Worm (Caenorhabditis elegans) whole organism, mixed stage, embryonic: ENCODE data around the gene ZC196.2.

Source experiments
- M03D4.4 ChIP-seq: sonication (generic microtip); optimal IDR thresholded peaks from 2 replicates; lab custom pipeline; 2017; ENCODE audit warnings: mild to moderate bottlenecking, missing genetic modification characterization, missing compliant biosample characterization
- bed-3 ChIP-seq: fragments of 200-800 bp; sonication (Bioruptor generic); optimal IDR thresholded peaks from 3 replicates; lab custom pipeline; 2018; ENCODE audit warnings: mild to moderate bottlenecking, missing genetic modification characterization, moderate library complexity, missing compliant biosample characterization
- blmp-1 ChIP-seq: fragments of 150-350 bp; optimal IDR thresholded peaks from 2 replicates; lab custom pipeline; 2014; ENCODE audit warnings: missing biosample characterization, missing genetic modification characterization
- ceh-39 ChIP-seq: fragments of 150-350 bp; optimal IDR thresholded peaks from 2 replicates; lab custom pipeline; 2014; ENCODE audit warnings: missing biosample characterization, missing genetic modification characterization
- ceh-43 ChIP-seq: fragments of 200-800 bp; sonication (Bioruptor generic); optimal IDR thresholded peaks from 2 replicates; lab custom pipeline; 2018; ENCODE audit warnings: mild to moderate bottlenecking, missing genetic modification characterization, moderate library complexity, missing compliant biosample characterization
- ceh-83 ChIP-seq: fragments of 200-800 bp; sonication (Bioruptor generic); optimal IDR thresholded peaks from 2 replicates; lab custom pipeline; 2018; ENCODE audit warnings: mild to moderate bottlenecking, missing genetic modification characterization, missing compliant biosample characterization
- ces-1 ChIP-seq: fragments of 150-350 bp; optimal IDR thresholded peaks from 2 replicates; lab custom pipeline; 2014; ENCODE audit warnings: missing biosample characterization, missing genetic modification reagents, missing genetic modification characterization
- cnd-1 ChIP-seq: fragments of 200-800 bp; sonication (Bioruptor generic); optimal IDR thresholded peaks from 2 replicates; lab custom pipeline; 2018; ENCODE audit warnings: mild to moderate bottlenecking, missing genetic modification characterization, missing compliant biosample characterization
- drap-1 ChIP-seq: fragments of 200-800 bp; sonication (Bioruptor generic); optimal IDR thresholded peaks from 3 replicates; lab custom pipeline; 2018; ENCODE audit warnings: mild to moderate bottlenecking, missing genetic modification characterization, missing compliant biosample characterization
- elt-1 ChIP-seq: sonication (generic microtip); optimal IDR thresholded peaks from 2 replicates; lab custom pipeline; 2017; ENCODE audit warnings: missing genetic modification characterization, mild to moderate bottlenecking, missing compliant biosample characterization, antibody characterized with exemption, moderate library complexity, borderline replicate concordance; ENCODE audit not compliant: insufficient read depth
- elt-3 ChIP-seq: fragments of 150-350 bp; optimal IDR thresholded peaks from 2 replicates; lab custom pipeline; 2014; ENCODE audit warnings: missing biosample characterization, missing genetic modification characterization
- flh-1 ChIP-seq: fragments of 200-800 bp; sonication (Bioruptor generic); optimal IDR thresholded peaks from 2 replicates; lab custom pipeline; 2018; ENCODE audit warnings: mild to moderate bottlenecking, missing genetic modification characterization, moderate library complexity, missing compliant biosample characterization
- ham-2 ChIP-seq: fragments of 200-800 bp; sonication (Bioruptor generic); optimal IDR thresholded peaks from 2 replicates; lab custom pipeline; 2018; ENCODE audit warnings: mild to moderate bottlenecking, missing genetic modification characterization, missing compliant biosample characterization
- hlh-1 ChIP-seq: fragments of 150-350 bp; optimal IDR thresholded peaks from 2 replicates; lab custom pipeline; 2014; ENCODE audit warnings: missing biosample characterization, missing genetic modification reagents, missing genetic modification characterization
- lin-13 ChIP-seq: fragments of 150-350 bp; optimal IDR thresholded peaks from 2 replicates; lab custom pipeline; 2014; ENCODE audit warnings: missing biosample characterization, missing genetic modification characterization
- lin-32 ChIP-seq: fragments of 200-800 bp; sonication (Bioruptor generic); optimal IDR thresholded peaks from 2 replicates; lab custom pipeline; 2018; ENCODE audit warnings: mild to moderate bottlenecking, missing genetic modification characterization, missing compliant biosample characterization
- lsy-2 ChIP-seq: fragments of 150-350 bp; optimal IDR thresholded peaks from 2 replicates; lab custom pipeline; 2014; ENCODE audit warnings: missing biosample characterization, missing genetic modification characterization
- mab-5 ChIP-seq: fragments of 150-350 bp; optimal IDR thresholded peaks from 2 replicates; lab custom pipeline; 2014; ENCODE audit warnings: missing biosample characterization, missing genetic modification characterization
- mls-2 ChIP-seq: sonication (generic microtip); optimal IDR thresholded peaks from 2 replicates; lab custom pipeline; 2016; ENCODE audit warnings: mild to moderate bottlenecking, missing genetic modification characterization, moderate library complexity, missing compliant biosample characterization
- nhr-2 ChIP-seq: fragments of 150-350 bp; optimal IDR thresholded peaks from 2 replicates; lab custom pipeline; 2014; ENCODE audit warnings: missing biosample characterization, missing genetic modification characterization
- nhr-237 ChIP-seq: fragments of 150-350 bp; optimal IDR thresholded peaks from 2 replicates; lab custom pipeline; 2014; ENCODE audit warnings: missing biosample characterization, missing genetic modification characterization
- nhr-28 ChIP-seq: fragments of 150-350 bp; optimal IDR thresholded peaks from 2 replicates; lab custom pipeline; 2014; ENCODE audit warnings: missing biosample characterization, missing genetic modification characterization
- nhr-76 ChIP-seq: sonication (generic microtip); optimal IDR thresholded peaks from 2 replicates; lab custom pipeline; 2017; ENCODE audit warnings: missing biosample characterization, missing genetic modification characterization
- pha-4 ChIP-seq: fragments of 150-350 bp; optimal IDR thresholded peaks from 2 replicates; lab custom pipeline; 2018; ENCODE audit warnings: missing biosample characterization, missing genetic modification reagents, missing genetic modification characterization
- sem-2 ChIP-seq: fragments of 200-800 bp; sonication (Bioruptor generic); optimal IDR thresholded peaks from 2 replicates; lab custom pipeline; 2018; ENCODE audit warnings: mild to moderate bottlenecking, missing genetic modification characterization, missing compliant biosample characterization
- snpc-4 ChIP-seq: fragments of 150-350 bp; optimal IDR thresholded peaks from 2 replicates; lab custom pipeline; 2014; ENCODE audit warnings: missing biosample characterization, missing genetic modification characterization
- sptf-1 ChIP-seq: sonication (generic microtip); optimal IDR thresholded peaks from 2 replicates; lab custom pipeline; 2017; ENCODE audit warnings: mild to moderate bottlenecking, missing genetic modification characterization, moderate library complexity, missing compliant biosample characterization
- tbx-8 ChIP-seq: fragments of 200-800 bp; sonication (Bioruptor generic); optimal IDR thresholded peaks from 2 replicates; lab custom pipeline; 2018; ENCODE audit warnings: mild to moderate bottlenecking, missing genetic modification characterization, moderate library complexity, missing compliant biosample characterization
- unc-120 ChIP-seq: sonication (generic microtip); optimal IDR thresholded peaks from 2 replicates; lab custom pipeline; 2017; ENCODE audit warnings: missing genetic modification characterization, missing compliant biosample characterization; ENCODE audit not compliant: poor library complexity, severe bottlenecking
- unc-39 ChIP-seq: fragments of 150-350 bp; optimal IDR thresholded peaks from 2 replicates; lab custom pipeline; 2014; ENCODE audit warnings: missing biosample characterization, missing genetic modification characterization
- unc-62 ChIP-seq: fragments of 150-350 bp; optimal IDR thresholded peaks from 2 replicates; lab custom pipeline; 2014; ENCODE audit warnings: missing biosample characterization, missing genetic modification reagents, missing genetic modification characterization
- zip-8 ChIP-seq: fragments of 150-350 bp; optimal IDR thresholded peaks from 2 replicates; lab custom pipeline; 2014; ENCODE audit warnings: missing biosample characterization, missing genetic modification characterization
- ztf-11 ChIP-seq: fragments of 150-350 bp; optimal IDR thresholded peaks from 2 replicates; lab custom pipeline; 2014; ENCODE audit warnings: missing biosample characterization, missing genetic modification characterization

The ZC196.2 gene

DNA sequence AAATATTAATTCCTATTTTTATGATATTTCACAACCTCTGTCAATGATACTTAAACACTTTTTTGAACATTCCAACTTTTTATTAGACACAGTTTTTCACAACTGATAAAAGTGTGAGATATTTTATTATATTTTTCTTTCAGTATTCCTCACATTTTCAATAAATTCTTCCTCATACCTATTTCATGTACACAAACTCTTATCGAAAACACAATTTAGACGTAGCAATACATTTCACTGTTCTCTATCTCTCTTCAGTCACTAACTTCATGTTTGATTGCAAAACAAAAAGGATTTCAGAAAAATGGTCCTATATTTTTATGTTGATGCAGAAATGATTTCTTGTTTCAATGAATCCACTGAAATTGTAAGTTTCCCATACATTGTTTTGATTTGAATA lies 6.6 kb downstream of the ZC196.2 start, which contains the start of gene B0507.6:
TSS of gene B0507.6 (plus strand) at position 301 of the 400 bp plus-strand sequence.
- TF ChIP-seq ces-1 (GFP tag; lab: Kevin White, UChicago) (no peak), lsy-2 (tag; lab: Kevin White, UChicago) (no peak), nhr-237 (tag; lab: Kevin White, UChicago) (no peak), nhr-28 (tag; lab: Kevin White, UChicago) (no peak), tbx-8 (GFP tag; lab: Kevin White, UChicago) (no peak), mls-2 (tag; lab: Kevin White, UChicago) (no peak)

DNA sequence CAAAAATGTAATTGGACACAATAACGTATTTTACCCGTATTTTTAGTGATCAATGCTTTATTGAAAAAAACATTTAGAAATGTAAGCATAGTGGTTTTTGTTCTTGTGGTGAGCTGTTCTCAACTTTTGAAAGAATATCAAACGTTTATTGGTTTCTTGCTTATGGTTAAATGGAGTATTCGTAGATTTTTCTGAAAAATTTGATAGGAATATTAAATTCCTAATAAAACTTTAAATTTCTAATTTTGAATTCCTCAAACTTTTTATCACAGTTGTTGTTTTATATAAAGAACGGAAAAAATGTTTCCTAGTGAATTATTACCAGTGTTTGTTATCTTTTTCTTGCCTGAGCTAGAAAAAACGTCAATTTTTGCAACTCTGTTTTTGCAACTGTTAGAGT lies 14.2 kb downstream of the ZC196.2 start, which contains the start of gene B0507.5:
TSS of gene B0507.5 (plus strand) at position 301 of the 400 bp plus-strand sequence.
- no peak for TF ChIP-seq nhr-76
- no peak for TF ChIP-seq sptf-1 (tag; lab: Kevin White, UChicago)
- no peak for TF ChIP-seq ztf-11 (tag; lab: Kevin White, UChicago)
- no peak for TF ChIP-seq lsy-2 (tag; lab: Kevin White, UChicago)
- no peak for TF ChIP-seq pha-4 (tag; lab: Kevin White, UChicago)
- TF ChIP-seq lin-32 (GFP tag; lab: Kevin White, UChicago), result no peak
- no peak for TF ChIP-seq drap-1
- TF ChIP-seq unc-120 (tag; lab: Kevin White, UChicago), result no peak
- no peak for TF ChIP-seq ceh-43
- no peak for TF ChIP-seq snpc-4 (tag; lab: Kevin White, UChicago)
- no peak for TF ChIP-seq unc-62 (GFP tag; lab: Kevin White, UChicago)
- no peak for TF ChIP-seq nhr-28 (tag; lab: Kevin White, UChicago)
- TF ChIP-seq ham-2 (GFP tag; lab: Kevin White, UChicago), result no peak
- no peak for TF ChIP-seq ceh-83 (GFP tag; lab: Kevin White, UChicago)

DNA sequence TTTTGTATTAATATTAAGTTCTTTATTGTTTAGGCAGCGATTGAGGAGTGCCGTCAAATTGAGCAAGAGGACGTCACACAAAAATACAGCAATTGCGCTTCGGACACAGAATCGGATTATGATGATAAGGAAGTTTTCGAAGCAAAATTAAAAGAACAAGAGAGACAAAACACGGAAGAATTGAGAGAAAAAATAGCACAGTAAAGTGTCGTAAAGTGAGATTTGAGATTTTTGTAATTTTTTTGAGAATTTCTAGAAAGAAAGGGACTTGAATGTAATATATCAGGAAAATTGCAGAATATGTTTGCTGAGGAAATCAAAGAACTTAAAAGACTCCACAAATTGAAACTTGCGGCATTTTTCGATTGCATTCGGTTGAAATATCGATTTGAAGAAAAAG lies 15.4 kb downstream of the ZC196.2 start, which contains the start of gene B0507.4:
TSS of gene B0507.4 (plus strand) at position 301 of the 400 bp plus-strand sequence.
- TF ChIP-seq M03D4.4 (tag; lab: Kevin White, UChicago), result no peak
- no peak for TF ChIP-seq bed-3 (GFP tag; lab: Kevin White, UChicago)
- no peak for TF ChIP-seq unc-39
- TF ChIP-seq elt-1 (tag; lab: Kevin White, UChicago), result no peak
- TF ChIP-seq ceh-83 (GFP tag; lab: Kevin White, UChicago), result no peak
- no peak for TF ChIP-seq sptf-1 (tag; lab: Kevin White, UChicago)
- TF ChIP-seq nhr-76, result no peak
- no peak for TF ChIP-seq cnd-1
- TF ChIP-seq ztf-11 (tag; lab: Kevin White, UChicago), result no peak
- no peak for TF ChIP-seq pha-4 (tag; lab: Kevin White, UChicago)
- no peak for TF ChIP-seq drap-1
- TF ChIP-seq lsy-2 (tag; lab: Kevin White, UChicago), result no peak
- TF ChIP-seq unc-120 (tag; lab: Kevin White, UChicago), result no peak
- no peak for TF ChIP-seq nhr-2
- TF ChIP-seq snpc-4 (tag; lab: Kevin White, UChicago), result no peak
- TF ChIP-seq zip-8 (tag; lab: Kevin White, UChicago), result no peak
- TF ChIP-seq hlh-1 (tag; lab: Kevin White, UChicago), result no peak
- no peak for TF ChIP-seq blmp-1 (tag; lab: Kevin White, UChicago)
- TF ChIP-seq lin-32 (GFP tag; lab: Kevin White, UChicago), result no peak
- no peak for TF ChIP-seq lin-13

- TF ChIP-seq zip-8 (tag; lab: Kevin White, UChicago), result no peak
- no peak for TF ChIP-seq flh-1
These were observed 19.4 kb downstream of the ZC196.2 start, which contains the start of gene B0507.7 for ce11 chrV:8758618-8759017. B0507.7 (minus strand) TSS chrV:8758718.

DNA sequence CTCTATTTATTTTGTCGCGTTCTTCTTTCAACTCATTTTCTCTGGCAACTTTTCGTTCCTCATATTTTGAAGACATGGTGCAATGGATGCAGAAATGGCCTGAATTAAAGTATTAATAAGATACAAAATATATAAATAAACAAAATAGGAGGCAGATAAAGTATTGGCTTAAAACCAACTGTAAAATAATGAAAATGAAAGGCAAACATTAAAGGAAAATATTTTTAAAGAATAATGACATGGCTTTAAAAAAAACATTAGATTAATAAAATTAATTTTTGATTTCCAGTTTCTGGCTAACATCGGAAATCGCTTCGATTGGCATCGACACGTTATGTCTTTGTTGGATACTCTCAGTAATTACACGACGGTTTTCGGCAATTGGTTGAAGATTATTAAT lies 21.2 kb downstream of the ZC196.2 start, which contains the start of gene ddn-1:
TSS of gene ddn-1 (minus strand) at position 101 of the 400 bp plus-strand sequence.
- TF ChIP-seq ceh-39 (tag; lab: Kevin White, UChicago) (no peak), nhr-237 (tag; lab: Kevin White, UChicago) (no peak), flh-1 (no peak), ham-2 (GFP tag; lab: Kevin White, UChicago) (no peak), unc-120 (tag; lab: Kevin White, UChicago) (no peak), elt-3 (no peak), sem-2 (GFP tag; lab: Kevin White, UChicago) (no peak), ces-1 (GFP tag; lab: Kevin White, UChicago) (no peak), sptf-1 (tag; lab: Kevin White, UChicago) (no peak), mls-2 (tag; lab: Kevin White, UChicago) (no peak), hlh-1 (tag; lab: Kevin White, UChicago) (no peak), mab-5 (no peak)
